Worm (Caenorhabditis elegans) whole organism, L4 larva: ENCODE measurements around the gene W04E12.4.

Source experiments
- D1046.2 ChIP-seq: fragments of 200-800 bp; sonication (Bioruptor generic); IDR thresholded peaks from 2 replicates; pipeline ENCODE4 v1.3.6; 2022; ENCODE audit warnings: missing genetic modification characterization, missing compliant biosample characterization
- F10B5.3 ChIP-seq: sonication (generic microtip); optimal IDR thresholded peaks from 2 replicates; lab custom pipeline; 2016; ENCODE audit warnings: mild to moderate bottlenecking, missing genetic modification characterization, missing compliant biosample characterization
- F26F4.8 ChIP-seq: fragments of 200-800 bp; sonication (Bioruptor generic); conservative IDR thresholded peaks from 2 replicates; pipeline ENCODE4 v1.3.6; 2022; ENCODE audit warnings: missing genetic modification characterization, missing compliant biosample characterization
- R02D3.7 ChIP-seq: fragments of 150-350 bp; sonication (generic microtip); optimal IDR thresholded peaks from 3 replicates; lab custom pipeline; 2014; ENCODE audit warnings: missing biosample characterization, missing genetic modification characterization
- Y48G9A.11 ChIP-seq: fragments of 200-800 bp; sonication (Bioruptor generic); IDR thresholded peaks from 2 replicates; pipeline ENCODE4 v1.3.6; 2022; ENCODE audit warnings: missing genetic modification reagents, missing genetic modification characterization, missing compliant biosample characterization
- Y5F2A.4 ChIP-seq: fragments of 200-800 bp; sonication (Bioruptor generic); optimal IDR thresholded peaks from 2 replicates; lab custom pipeline; 2018; ENCODE audit warnings: mild to moderate bottlenecking, missing genetic modification characterization, missing compliant biosample characterization
- ama-1 ChIP-seq: fragments of 150-350 bp; optimal IDR thresholded peaks from 2 replicates; lab custom pipeline; 2014; ENCODE audit warnings: inconsistent platforms, mixed read lengths
- attf-4 ChIP-seq: sonication (generic microtip); optimal IDR thresholded peaks from 3 replicates; lab custom pipeline; 2017; ENCODE audit warnings: missing biosample characterization, missing genetic modification characterization
- ceh-20 ChIP-seq: fragments of 200-800 bp; sonication (Bioruptor generic); IDR thresholded peaks from 2 replicates; pipeline ENCODE4 v1.3.6; 2022; ENCODE audit warnings: missing genetic modification reagents, missing genetic modification characterization, missing compliant biosample characterization
- ceh-44 ChIP-seq: fragments of 200-800 bp; sonication (Bioruptor generic); IDR thresholded peaks from 2 replicates; pipeline ENCODE4 v1.3.6; 2022; ENCODE audit warnings: missing genetic modification reagents, missing genetic modification characterization, missing compliant biosample characterization
- ceh-62 ChIP-seq: sonication (generic microtip); optimal IDR thresholded peaks from 2 replicates; lab custom pipeline; 2017; ENCODE audit warnings: missing biosample characterization, missing genetic modification characterization
- cey-2 ChIP-seq: sonication (generic microtip); optimal IDR thresholded peaks from 3 replicates; lab custom pipeline; 2017; ENCODE audit warnings: missing genetic modification characterization, mild to moderate bottlenecking, missing compliant biosample characterization, antibody characterized with exemption, borderline replicate concordance; ENCODE audit not compliant: insufficient read depth
- ctbp-1 ChIP-seq: fragments of 200-800 bp; sonication (Bioruptor generic); IDR thresholded peaks from 2 replicates; pipeline ENCODE4 v1.3.6; 2022; ENCODE audit warnings: missing genetic modification reagents, missing genetic modification characterization, missing compliant biosample characterization
- daf-16 ChIP-seq, 3 experiments: sonication (generic microtip); optimal IDR thresholded peaks; 2 replicates each; lab custom pipeline; 2016 to 2017; ENCODE audit warnings: missing genetic modification characterization in 3 of 3, missing genetic modification reagents in 3 of 3, mild to moderate bottlenecking in 2 of 3, missing compliant biosample characterization in 2 of 3, missing biosample characterization in 1 of 3, moderate library complexity in 1 of 3
- dmd-6 ChIP-seq: fragments of 200-800 bp; sonication (Bioruptor generic); IDR thresholded peaks from 2 replicates; pipeline ENCODE4 v1.3.6; 2022; ENCODE audit warnings: missing genetic modification reagents, missing genetic modification characterization, missing compliant biosample characterization
- dmd-8 ChIP-seq: fragments of 200-800 bp; sonication (Bioruptor generic); IDR thresholded peaks from 2 replicates; pipeline ENCODE4 v1.3.6; 2022; ENCODE audit warnings: missing genetic modification characterization, missing compliant biosample characterization
- duxl-1 ChIP-seq: sonication (generic microtip); optimal IDR thresholded peaks from 2 replicates; lab custom pipeline; 2016; ENCODE audit warnings: mild to moderate bottlenecking, missing genetic modification characterization, moderate library complexity, missing compliant biosample characterization; ENCODE audit not compliant: poor library complexity
- dve-1 ChIP-seq: sonication (generic microtip); optimal IDR thresholded peaks from 2 replicates; lab custom pipeline; 2017; ENCODE audit warnings: antibody characterized with exemption, mild to moderate bottlenecking, missing genetic modification characterization, missing compliant biosample characterization; ENCODE audit not compliant: insufficient read depth
- fkh-10 ChIP-seq: fragments of 150-350 bp; optimal IDR thresholded peaks from 2 replicates; lab custom pipeline; 2014; ENCODE audit warnings: missing biosample characterization, missing genetic modification reagents, missing genetic modification characterization
- gei-8 ChIP-seq: fragments of 200-800 bp; sonication (Bioruptor generic); optimal IDR thresholded peaks from 2 replicates; lab custom pipeline; 2018; ENCODE audit warnings: mild to moderate bottlenecking, missing genetic modification characterization, missing compliant biosample characterization
- hlh-11 ChIP-seq: fragments of 200-800 bp; sonication (Bioruptor generic); optimal IDR thresholded peaks from 2 replicates; lab custom pipeline; 2018; ENCODE audit warnings: mild to moderate bottlenecking, missing genetic modification characterization, missing compliant biosample characterization
- hlh-30 ChIP-seq: sonication (generic microtip); optimal IDR thresholded peaks from 2 replicates; lab custom pipeline; 2017; ENCODE audit warnings: antibody characterized with exemption, mild to moderate bottlenecking, missing genetic modification characterization, missing compliant biosample characterization; ENCODE audit not compliant: insufficient read depth
- hmg-1.1 ChIP-seq: fragments of 200-800 bp; sonication (Bioruptor generic); IDR thresholded peaks from 2 replicates; pipeline ENCODE4 v1.3.6; 2022; ENCODE audit warnings: missing genetic modification reagents, missing genetic modification characterization, missing compliant biosample characterization
- jun-1 ChIP-seq: fragments of 150-350 bp; optimal IDR thresholded peaks from 2 replicates; lab custom pipeline; 2014; ENCODE audit warnings: missing biosample characterization, missing genetic modification reagents, missing genetic modification characterization
- lim-7 ChIP-seq: fragments of 200-800 bp; sonication (Bioruptor generic); IDR thresholded peaks from 2 replicates; pipeline ENCODE4 v1.3.6; 2022; ENCODE audit warnings: missing genetic modification characterization, missing compliant biosample characterization
- lin-13 ChIP-seq: fragments of 150-350 bp; optimal IDR thresholded peaks from 2 replicates; lab custom pipeline; 2014; ENCODE audit warnings: missing biosample characterization, missing genetic modification reagents, missing genetic modification characterization
- lin-29 ChIP-seq: fragments of 200-800 bp; sonication (Bioruptor generic); IDR thresholded peaks from 2 replicates; pipeline ENCODE4 v1.3.6; 2022; ENCODE audit warnings: missing genetic modification reagents, missing genetic modification characterization, missing compliant biosample characterization
- lin-38 ChIP-seq: fragments of 200-800 bp; sonication (Bioruptor generic); IDR thresholded peaks from 2 replicates; pipeline ENCODE4 v1.3.6; 2022; ENCODE audit warnings: missing genetic modification reagents, missing genetic modification characterization, missing compliant biosample characterization
- madf-9 ChIP-seq: fragments of 200-800 bp; sonication (Bioruptor generic); conservative IDR thresholded peaks from 2 replicates; pipeline ENCODE4 v1.3.6; 2022; ENCODE audit warnings: missing genetic modification reagents, missing genetic modification characterization, missing compliant biosample characterization
- mdt-29 ChIP-seq: fragments of 200-800 bp; sonication (Bioruptor generic); IDR thresholded peaks from 2 replicates; pipeline ENCODE4 v1.3.6; 2022; ENCODE audit warnings: missing genetic modification reagents, missing genetic modification characterization, missing compliant biosample characterization
- mes-2 ChIP-seq: sonication (generic microtip); optimal IDR thresholded peaks from 2 replicates; lab custom pipeline; 2016; ENCODE audit warnings: missing genotype, mild to moderate bottlenecking, missing genetic modification characterization, missing compliant biosample characterization; ENCODE audit not compliant: poor library complexity, severe bottlenecking
- mxl-2 ChIP-seq: fragments of 200-800 bp; sonication (Bioruptor generic); conservative IDR thresholded peaks from 2 replicates; pipeline ENCODE4 v1.3.6; 2022; ENCODE audit warnings: missing genetic modification reagents, missing genetic modification characterization, missing compliant biosample characterization
- nhr-237 ChIP-seq: sonication (generic microtip); optimal IDR thresholded peaks from 2 replicates; lab custom pipeline; 2017; ENCODE audit warnings: missing biosample characterization, missing genetic modification characterization
- nhr-25 ChIP-seq: sonication (generic microtip); optimal IDR thresholded peaks from 2 replicates; lab custom pipeline; 2017; ENCODE audit warnings: missing genetic modification characterization, mild to moderate bottlenecking, missing compliant biosample characterization, antibody characterized with exemption, moderate library complexity, borderline replicate concordance; ENCODE audit not compliant: insufficient read depth
- nhr-41 ChIP-seq: fragments of 200-800 bp; sonication (Bioruptor generic); IDR thresholded peaks from 2 replicates; pipeline ENCODE4 v1.3.6; 2022; ENCODE audit warnings: missing genetic modification reagents, missing genetic modification characterization, missing compliant biosample characterization
- nhr-42 ChIP-seq: fragments of 200-800 bp; sonication (Bioruptor generic); IDR thresholded peaks from 2 replicates; pipeline ENCODE4 v1.3.6; 2022; ENCODE audit warnings: missing genetic modification characterization, missing compliant biosample characterization
- nhr-48 ChIP-seq: sonication (generic microtip); optimal IDR thresholded peaks from 2 replicates; lab custom pipeline; 2016; ENCODE audit warnings: mild to moderate bottlenecking, missing genetic modification characterization, missing compliant biosample characterization
- pha-4 ChIP-seq, 2 experiments: fragments of 150-350 bp in 1 of 2; fragments of 200-800 bp in 1 of 2; sonication (Bioruptor generic) in 1 of 2; IDR thresholded peaks in 1 of 2; optimal IDR thresholded peaks in 1 of 2; 2 replicates each; pipeline versions ENCODE4 v1.3.6 to Lab custom; 2014 to 2022; ENCODE audit warnings: missing genetic modification characterization in 2 of 2, missing genetic modification reagents in 2 of 2, missing biosample characterization in 1 of 2, missing compliant biosample characterization in 1 of 2
- sdz-12 ChIP-seq: fragments of 200-800 bp; sonication (Bioruptor generic); optimal IDR thresholded peaks from 2 replicates; lab custom pipeline; 2018; ENCODE audit warnings: mild to moderate bottlenecking, missing genetic modification characterization, missing compliant biosample characterization
- skn-1 ChIP-seq: fragments of 150-350 bp; optimal IDR thresholded peaks from 2 replicates; lab custom pipeline; 2014; ENCODE audit warnings: missing biosample characterization, missing genetic modification characterization
- snpc-1.2 ChIP-seq: fragments of 200-800 bp; sonication (Bioruptor generic); IDR thresholded peaks from 2 replicates; pipeline ENCODE4 v1.3.6; 2022; ENCODE audit warnings: missing genetic modification reagents, missing genetic modification characterization, missing compliant biosample characterization
- spr-1 ChIP-seq: sonication (generic microtip); optimal IDR thresholded peaks from 2 replicates; lab custom pipeline; 2016; ENCODE audit warnings: mild to moderate bottlenecking, missing genetic modification characterization, missing compliant biosample characterization
- tra-1 ChIP-seq: fragments of 200-800 bp; sonication (Bioruptor generic); IDR thresholded peaks from 2 replicates; pipeline ENCODE4 v1.3.6; 2022; ENCODE audit warnings: missing genetic modification reagents, missing genetic modification characterization, missing compliant biosample characterization
- unc-130 ChIP-seq: sonication (generic microtip); optimal IDR thresholded peaks from 2 replicates; lab custom pipeline; 2016; ENCODE audit warnings: missing genetic modification reagents, missing genetic modification characterization, missing compliant biosample characterization
- unc-62 ChIP-seq, 3 experiments: fragments of 150-350 bp in 1 of 3; sonication (generic microtip); optimal IDR thresholded peaks in 2 of 3; peaks in 1 of 3; 1 replicate in 1 of 3; 2 replicates in 2 of 3; lab custom pipeline; 2014 to 2017; ENCODE audit warnings: missing biosample characterization in 3 of 3, missing genetic modification characterization in 3 of 3, missing genetic modification reagents in 3 of 3, missing genotype in 1 of 3
- zag-1 ChIP-seq: fragments of 150-350 bp; optimal IDR thresholded peaks from 2 replicates; lab custom pipeline; 2014; ENCODE audit warnings: missing biosample characterization, missing genetic modification characterization
- zfp-3 ChIP-seq: fragments of 200-800 bp; sonication (Bioruptor generic); conservative IDR thresholded peaks from 2 replicates; pipeline ENCODE4 v1.3.6; 2022; ENCODE audit warnings: missing genetic modification reagents, missing genetic modification characterization, missing compliant biosample characterization
- ztf-11 ChIP-seq: fragments of 150-350 bp; optimal IDR thresholded peaks from 2 replicates; lab custom pipeline; 2014; ENCODE audit warnings: missing biosample characterization, missing genetic modification characterization

W04E12.4 gene

ce11 chrV:19722881-19723280 lies 20.5 kb upstream of the W04E12.4 start:
- TF ChIP-seq daf-16 (GFP tag; optimal IDR thresholded peaks at IDR 0.05; lab: Kevin White, UChicago) (peak in 1 of 2 experiments; percentile 9), daf-16 (tag; optimal IDR thresholded peaks at IDR 0.05; lab: Kevin White, UChicago) (no peak), lin-13 (GFP tag; lab: Kevin White, UChicago) (no peak), nhr-41 (GFP tag; lab: Robert Waterston, UW) (no peak), jun-1 (tag; lab: Kevin White, UChicago) (no peak), duxl-1 (tag; lab: Kevin White, UChicago) (no peak), nhr-25 (tag; lab: Kevin White, UChicago) (no peak), gei-8 (GFP tag; lab: Kevin White, UChicago) (no peak), ceh-20 (GFP tag; lab: Robert Waterston, UW) (no peak), attf-4 (tag; lab: Kevin White, UChicago) (no peak), zag-1 (tag; lab: Kevin White, UChicago) (no peak), mxl-2 (GFP tag; lab: Robert Waterston, UW) (no peak), ama-1 (no peak), hlh-30 (no peak), fkh-10 (GFP tag; lab: Kevin White, UChicago) (no peak), snpc-1.2 (GFP tag; lab: Robert Waterston, UW) (0 out of 2 replicates have a peak, but pooled peaks have one; percentile 39), lim-7 (GFP tag; lab: Robert Waterston, UW) (peak; percentile 73), lin-29 (GFP tag; lab: Robert Waterston, UW) (0 out of 2 replicates have a peak, but pooled peaks have one; percentile 31), dve-1 (tag; lab: Kevin White, UChicago) (no peak), ctbp-1 (GFP tag; lab: Robert Waterston, UW) (peak; percentile 16; the same call in 1 of the 2 replicates), zfp-3 (GFP tag; lab: Robert Waterston, UW) (no peak), cey-2 (no peak), ceh-44 (no peak), lin-38 (GFP tag; lab: Robert Waterston, UW) (peak; percentile 47), mdt-29 (GFP tag; lab: Robert Waterston, UW) (no peak), unc-130 (no peak), F10B5.3 (no peak), spr-1 (tag; lab: Kevin White, UChicago) (no peak), nhr-42 (0 out of 2 replicates have a peak, but pooled peaks have one; percentile 51), madf-9 (no peak), skn-1 (tag; lab: Kevin White, UChicago) (no peak), hlh-11 (tag; lab: Kevin White, UChicago) (peak; percentile 27), nhr-48 (no peak), ceh-62 (tag; lab: Kevin White, UChicago) (no peak), mes-2 (tag; lab: Kevin White, UChicago) (no peak), tra-1 (GFP tag; lab: Robert Waterston, UW) (peak; percentile 43; the same call in 1 of the 2 replicates), R02D3.7 (no peak), D1046.2 (GFP tag; lab: Robert Waterston, UW) (peak; percentile 69; the same call in 1 of the 2 replicates), ztf-11 (tag; lab: Kevin White, UChicago) (no peak), pha-4 (GFP tag; IDR thresholded peaks at IDR 0.05; lab: Robert Waterston, UW) (peak; percentile 45; the same call in 1 of the 2 replicates), pha-4 (tag; optimal IDR thresholded peaks at IDR 0.05; lab: Kevin White, UChicago) (no peak), dmd-8 (GFP tag; lab: Robert Waterston, UW) (no peak), sdz-12 (GFP tag; lab: Kevin White, UChicago) (no peak), nhr-237 (tag; lab: Kevin White, UChicago) (no peak), F26F4.8 (GFP tag; lab: Robert Waterston, UW) (0 out of 2 replicates have a peak, but pooled peaks have one; percentile 39), unc-62 (GFP tag; optimal IDR thresholded peaks at IDR 0.05 in 1 of 2; lab: Kevin White, UChicago) (peak in 1 of 2 experiments; percentile 83), unc-62 (tag; optimal IDR thresholded peaks at IDR 0.05; lab: Kevin White, UChicago) (no peak), dmd-6 (GFP tag; lab: Robert Waterston, UW) (peak; percentile 52), hmg-1.1 (GFP tag; lab: Robert Waterston, UW) (peak; percentile 67), Y48G9A.11 (no peak), Y5F2A.4 (GFP tag; lab: Kevin White, UChicago) (peak; percentile 35)
